Worm (Caenorhabditis elegans): ENCODE data around the gene swt-2.

swt-2 gene

DNA sequence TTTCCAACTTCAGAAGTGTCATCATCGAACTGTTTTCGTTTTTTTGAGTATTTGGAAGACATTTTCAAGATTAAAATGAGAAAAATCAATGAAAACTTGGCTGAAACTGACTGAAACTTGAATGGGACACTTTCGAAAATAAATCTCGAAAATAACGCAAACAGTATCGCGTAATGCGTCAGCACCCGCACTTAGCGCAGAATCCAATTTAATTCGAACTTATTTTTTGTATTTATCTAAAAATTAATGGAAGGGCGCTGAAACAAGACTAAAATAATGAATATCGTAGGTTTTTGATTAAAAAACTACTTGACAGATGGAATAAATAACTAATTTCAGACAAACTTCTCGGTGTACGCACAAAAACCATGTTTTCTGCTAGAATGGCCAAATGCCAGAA, 45.6 kb downstream of the swt-2 start, which contains the start of the genes snu-66 and ints-9 (continued):
- TF ChIP-seq ztf-6 (GFP tag; IDR thresholded peaks at IDR 0.05) (no peak), sea-2 (GFP tag; IDR thresholded peaks at IDR 0.05) (no peak), nhr-80 (tag; optimal IDR thresholded peaks at IDR 0.05) (peak; percentile 1), snpc-4 (GFP tag; optimal IDR thresholded peaks at IDR 0.05) (no peak), snpc-4 (tag; optimal IDR thresholded peaks at IDR 0.05) (peak in 2 of 4 experiments; percentile 34 to 47), ceh-100 (GFP tag; IDR thresholded peaks at IDR 0.05) (no peak), cebp-1 (GFP tag; IDR thresholded peaks at IDR 0.05) (no peak), cebp-1 (tag; optimal IDR thresholded peaks at IDR 0.05) (peak; percentile 45), chd-7 (tag; optimal IDR thresholded peaks at IDR 0.05) (no peak), K11D2.4 (GFP tag; IDR thresholded peaks at IDR 0.05) (no peak), rpc-1 (optimal IDR thresholded peaks at IDR 0.05) (no peak), rpc-1 (tag; optimal IDR thresholded peaks at IDR 0.05) (no peak), lin-35 (GFP tag; optimal IDR thresholded peaks at IDR 0.05) (peak in 1 of 3 experiments; percentile 75)

ce11 chrV:7580378-7580777, 50.4 kb downstream of the swt-2 start, which contains the start of gene ets-6:
Gene ets-6 (minus strand): TSS chrV:7580546.
- TF ChIP-seq ekl-4 (GFP tag; IDR thresholded peaks at IDR 0.05) (peak; percentile 25; the same call in 1 of the 2 replicates), egl-18 (GFP tag; IDR thresholded peaks at IDR 0.05) (no peak), ztf-26 (tag; optimal IDR thresholded peaks at IDR 0.05) (no peak), sdz-38 (tag; optimal IDR thresholded peaks at IDR 0.05) (no peak), dox-1 (GFP tag; IDR thresholded peaks at IDR 0.05) (peak; percentile 56), lin-26 (GFP tag; IDR thresholded peaks at IDR 0.05) (no peak), madf-6 (GFP tag; IDR thresholded peaks at IDR 0.05) (peak; percentile 45; the same call in 1 of the 2 replicates), attf-5 (GFP tag; optimal IDR thresholded peaks at IDR 0.05) (peak; percentile 78), lin-40 (tag; optimal IDR thresholded peaks at IDR 0.05) (peak; percentile 21), T26A5.8 (tag; optimal IDR thresholded peaks at IDR 0.05) (no peak), akir-1 (GFP tag; optimal IDR thresholded peaks at IDR 0.05) (no peak), cebp-1 (GFP tag; IDR thresholded peaks at IDR 0.05) (no peak), cebp-1 (tag; optimal IDR thresholded peaks at IDR 0.05) (peak; percentile 17), Y79H2A.3 (GFP tag; conservative IDR thresholded peaks at IDR 0.05) (no peak), ztf-18 (tag; optimal IDR thresholded peaks at IDR 0.05) (peak; percentile 65), rcor-1 (GFP tag; IDR thresholded peaks at IDR 0.05) (peak; percentile 61), nhr-179 (tag; optimal IDR thresholded peaks at IDR 0.05) (no peak), hmg-1.2 (GFP tag; IDR thresholded peaks at IDR 0.05) (peak; percentile 91), D2030.7 (GFP tag; IDR thresholded peaks at IDR 0.05) (peak; percentile 34; the same call in 1 of the 2 replicates), snpc-3.4 (tag; optimal IDR thresholded peaks at IDR 0.05) (peak; percentile 17), lsl-1 (GFP tag; optimal IDR thresholded peaks at IDR 0.05) (peak; percentile 33), ceh-58 (GFP tag; IDR thresholded peaks at IDR 0.05) (no peak), Y67H2A.10 (GFP tag; conservative IDR thresholded peaks at IDR 0.05) (no peak), let-526 (GFP tag; IDR thresholded peaks at IDR 0.05) (no peak), mel-28 (tag; optimal IDR thresholded peaks at IDR 0.05; ENCODE audit: borderline replicate concordance) (no peak), efl-1 (GFP tag; optimal IDR thresholded peaks at IDR 0.05) (peak; percentile 10), B0336.3 (GFP tag; IDR thresholded peaks at IDR 0.05) (0 out of 2 replicates have a peak, but pooled peaks have one; percentile 10), dpff-1 (tag; optimal IDR thresholded peaks at IDR 0.05) (no peak), F23B12.7 (tag; optimal IDR thresholded peaks at IDR 0.05; ENCODE audit: insufficient read depth) (no peak), lin-54 (GFP tag; optimal IDR thresholded peaks at IDR 0.05) (peak; percentile 22), unc-62 (GFP tag; optimal IDR thresholded peaks at IDR 0.05) (no peak), tbp1 (GFP tag; optimal IDR thresholded peaks at IDR 0.05) (peak; percentile 4), mcd-1 (GFP tag; IDR thresholded peaks at IDR 0.05) (peak; percentile 93), madf-10 (tag; optimal IDR thresholded peaks at IDR 0.05) (no peak), athp-1 (tag; optimal IDR thresholded peaks at IDR 0.05) (peak; percentile 14)

All from whole organism, young adult.